Worm (Caenorhabditis elegans) whole organism, late embryonic: ENCODE measurements around the gene srt-13.

Source experiments
- ceh-14 ChIP-seq: sonication (generic microtip); optimal IDR thresholded peaks from 2 replicates; lab custom pipeline; 2016; ENCODE audit warnings: missing genotype, missing genetic modification characterization, missing compliant biosample characterization
- elt-2 ChIP-seq: sonication (generic microtip); optimal IDR thresholded peaks from 2 replicates; lab custom pipeline; 2016; ENCODE audit warnings: missing genetic modification reagents, missing genetic modification characterization, missing compliant biosample characterization
- lin-11 ChIP-seq: fragments of 200-800 bp; sonication (Bioruptor generic); optimal IDR thresholded peaks from 2 replicates; lab custom pipeline; 2018; ENCODE audit warnings: mild to moderate bottlenecking, missing genetic modification characterization, missing compliant biosample characterization

ce11 chrV:4242431-4242830, 7.5 kb downstream of the srt-13 start, which contains the start of gene srt-12:
- no peak for TF ChIP-seq elt-2 (tag; lab: Kevin White, UChicago)
- TF ChIP-seq ceh-14 (tag; lab: Kevin White, UChicago) = no peak
- no peak for TF ChIP-seq lin-11 (tag; lab: Kevin White, UChicago)
